Fruit fly (Drosophila melanogaster) whole organism, prepupa: ENCODE measurements around the gene CG13074.

ENCODE experiments used
- Blimp-1 ChIP-seq: fragments of 200-800 bp; sonication (Bioruptor generic); optimal IDR thresholded peaks from 3 replicates; lab custom pipeline; 2017; ENCODE audit warnings: missing biosample characterization, missing genetic modification characterization, mild to moderate bottlenecking, moderate library complexity, missing genetic modification reagents
- CG10669 ChIP-seq: fragments of 200-800 bp; sonication (Bioruptor generic); optimal IDR thresholded peaks from 3 replicates; lab custom pipeline; 2018; ENCODE audit warnings: missing biosample characterization, mild to moderate bottlenecking, missing genetic modification characterization, moderate library complexity
- CG11294 ChIP-seq: fragments of 200-800 bp; sonication (Bioruptor generic); IDR thresholded peaks from 2 replicates; pipeline ENCODE4 v1.3.6; 2022; ENCODE audit warnings: missing biosample characterization, missing genetic modification characterization
- CG11902 ChIP-seq: fragments of 200-800 bp; sonication (Bioruptor generic); optimal IDR thresholded peaks from 3 replicates; lab custom pipeline; 2016; ENCODE audit warnings: missing biosample characterization, missing genetic modification characterization
- CG16779 ChIP-seq: fragments of 200-800 bp; sonication (Bioruptor generic); optimal IDR thresholded peaks from 3 replicates; lab custom pipeline; 2017; ENCODE audit warnings: missing biosample characterization, mild to moderate bottlenecking, missing genetic modification characterization
- CG3032 ChIP-seq: fragments of 200-800 bp; optimal IDR thresholded peaks from 2 replicates; lab custom pipeline; 2019; ENCODE audit warnings: missing biosample characterization, mild to moderate bottlenecking, missing genetic modification characterization, moderate library complexity
- CG31627 ChIP-seq: fragments of 200-800 bp; sonication (Bioruptor generic); optimal IDR thresholded peaks from 3 replicates; lab custom pipeline; 2016; ENCODE audit warnings: missing biosample characterization, missing genetic modification characterization
- CG32006 ChIP-seq: fragments of 200-800 bp; sonication (Bioruptor generic); optimal IDR thresholded peaks from 3 replicates; lab custom pipeline; 2017; ENCODE audit warnings: missing biosample characterization, mild to moderate bottlenecking, missing genetic modification characterization
- CG34406 ChIP-seq: fragments of 200-800 bp; sonication (Bioruptor generic); optimal IDR thresholded peaks from 3 replicates; lab custom pipeline; 2016; ENCODE audit warnings: missing biosample characterization, missing genetic modification characterization
- CG4318 ChIP-seq: fragments of 200-800 bp; sonication (Bioruptor generic); optimal IDR thresholded peaks from 3 replicates; lab custom pipeline; 2017; ENCODE audit warnings: missing biosample characterization, mild to moderate bottlenecking, missing genetic modification characterization
- CG6163 ChIP-seq: fragments of 200-800 bp; sonication (Bioruptor generic); IDR thresholded peaks from 3 replicates; pipeline ENCODE4 v1.3.6; 2022; ENCODE audit warnings: missing biosample characterization, missing genetic modification characterization
- CG6276 ChIP-seq: fragments of 200-800 bp; sonication (Bioruptor generic); optimal IDR thresholded peaks from 2 replicates; lab custom pipeline; 2017; ENCODE audit warnings: missing biosample characterization, mild to moderate bottlenecking, missing genetic modification characterization
- CG6792 ChIP-seq: fragments of 200-800 bp; sonication (Bioruptor generic); optimal IDR thresholded peaks from 3 replicates; lab custom pipeline; 2016; ENCODE audit warnings: missing biosample characterization, missing genetic modification characterization
- CG6808 ChIP-seq: fragments of 200-800 bp; sonication (Bioruptor generic); optimal IDR thresholded peaks from 3 replicates; lab custom pipeline; 2017; ENCODE audit warnings: missing biosample characterization, missing genetic modification characterization, mild to moderate bottlenecking, moderate library complexity, missing genetic modification reagents
- CG6854 ChIP-seq: fragments of 200-800 bp; sonication (Bioruptor generic); optimal IDR thresholded peaks from 2 replicates; lab custom pipeline; 2017; ENCODE audit warnings: missing biosample characterization, mild to moderate bottlenecking, missing genetic modification characterization
- CG7368 ChIP-seq: fragments of 200-800 bp; sonication (Bioruptor generic); optimal IDR thresholded peaks from 3 replicates; lab custom pipeline; 2016; ENCODE audit warnings: missing biosample characterization, missing genetic modification characterization
- CG8119 ChIP-seq: fragments of 200-800 bp; sonication (Bioruptor generic); IDR thresholded peaks from 3 replicates; pipeline ENCODE4 v1.3.6; 2022; ENCODE audit warnings: missing biosample characterization, missing genetic modification characterization
- CG8632 ChIP-seq: fragments of 200-800 bp; sonication (Bioruptor generic); optimal IDR thresholded peaks from 3 replicates; lab custom pipeline; 2016; ENCODE audit warnings: missing biosample characterization, missing genetic modification characterization
- Eip75B ChIP-seq: fragments of 200-800 bp; sonication (Bioruptor generic); optimal IDR thresholded peaks from 3 replicates; lab custom pipeline; 2016; ENCODE audit warnings: missing biosample characterization, missing genetic modification characterization
- Eip78C ChIP-seq: fragments of 200-800 bp; sonication (Bioruptor generic); peaks from one replicate; lab custom pipeline; 2016; ENCODE audit warnings: missing biosample characterization, missing genetic modification characterization
- Ets21C ChIP-seq: fragments of 200-800 bp; sonication (Bioruptor generic); optimal IDR thresholded peaks from 3 replicates; lab custom pipeline; 2016; ENCODE audit warnings: missing biosample characterization, missing genetic modification characterization
- Ets96B ChIP-seq: fragments of 200-800 bp; optimal IDR thresholded peaks from 2 replicates; lab custom pipeline; 2019; ENCODE audit warnings: missing biosample characterization, mild to moderate bottlenecking, missing genetic modification characterization, moderate library complexity
- Hr39 ChIP-seq: fragments of 200-800 bp; sonication (Bioruptor generic); optimal IDR thresholded peaks from 2 replicates; lab custom pipeline; 2016; ENCODE audit warnings: missing biosample characterization, missing genetic modification characterization
- Lpt ChIP-seq: fragments of 200-800 bp; sonication (Bioruptor generic); optimal IDR thresholded peaks from 3 replicates; lab custom pipeline; 2016; ENCODE audit warnings: missing biosample characterization, missing genetic modification characterization
- Met ChIP-seq: fragments of 200-800 bp; sonication (Bioruptor generic); optimal IDR thresholded peaks from 3 replicates; lab custom pipeline; 2016; ENCODE audit warnings: missing biosample characterization, missing genetic modification characterization
- OdsH ChIP-seq: fragments of 200-800 bp; sonication (Bioruptor generic); optimal IDR thresholded peaks from 3 replicates; lab custom pipeline; 2016; ENCODE audit warnings: missing biosample characterization, missing genetic modification characterization
- Smox ChIP-seq: fragments of 200-800 bp; sonication (Bioruptor generic); optimal IDR thresholded peaks from 3 replicates; lab custom pipeline; 2016; ENCODE audit warnings: missing biosample characterization, missing genetic modification characterization
- Sox102F ChIP-seq: fragments of 200-800 bp; sonication (Bioruptor generic); optimal IDR thresholded peaks from 2 replicates; lab custom pipeline; 2016; ENCODE audit warnings: missing biosample characterization, mild to moderate bottlenecking, missing genetic modification characterization
- Sox14 ChIP-seq: fragments of 200-800 bp; sonication (Bioruptor generic); optimal IDR thresholded peaks from 3 replicates; lab custom pipeline; 2016; ENCODE audit warnings: missing biosample characterization, missing genetic modification characterization
- Sox15 ChIP-seq: fragments of 200-800 bp; sonication (Bioruptor generic); optimal IDR thresholded peaks from 3 replicates; lab custom pipeline; 2016; ENCODE audit warnings: missing biosample characterization, missing genetic modification characterization
- cyc ChIP-seq: fragments of 200-800 bp; sonication (Bioruptor generic); optimal IDR thresholded peaks from 3 replicates; lab custom pipeline; 2016; ENCODE audit warnings: missing biosample characterization, missing genetic modification characterization
- dac ChIP-seq: fragments of 200-800 bp; sonication (Bioruptor generic); optimal IDR thresholded peaks from 2 replicates; lab custom pipeline; 2017; ENCODE audit warnings: missing biosample characterization, mild to moderate bottlenecking, missing genetic modification characterization
- dsx ChIP-seq: fragments of 200-800 bp; optimal IDR thresholded peaks from 3 replicates; lab custom pipeline; 2019; ENCODE audit warnings: missing biosample characterization, mild to moderate bottlenecking, missing genetic modification characterization, moderate library complexity; ENCODE audit not compliant: poor library complexity, severe bottlenecking
- esn ChIP-seq: fragments of 200-800 bp; sonication (Bioruptor generic); optimal IDR thresholded peaks from 2 replicates; lab custom pipeline; 2016; ENCODE audit warnings: missing biosample characterization, mild to moderate bottlenecking, missing genetic modification characterization, moderate library complexity
- fd85E ChIP-seq: fragments of 200-800 bp; sonication (Bioruptor generic); optimal IDR thresholded peaks from 3 replicates; lab custom pipeline; 2016; ENCODE audit warnings: missing biosample characterization, missing genetic modification characterization
- fkh ChIP-seq: fragments of 200-800 bp; sonication (Bioruptor generic); optimal IDR thresholded peaks from 3 replicates; lab custom pipeline; 2017; ENCODE audit warnings: missing biosample characterization, mild to moderate bottlenecking, missing genetic modification characterization, moderate library complexity
- lz ChIP-seq: fragments of 200-800 bp; sonication (Bioruptor generic); optimal IDR thresholded peaks from 3 replicates; lab custom pipeline; 2016; ENCODE audit warnings: missing biosample characterization, missing genetic modification characterization
- net ChIP-seq: fragments of 200-800 bp; sonication (Bioruptor generic); optimal IDR thresholded peaks from 3 replicates; lab custom pipeline; 2016; ENCODE audit warnings: missing biosample characterization, missing genetic modification characterization
- salr ChIP-seq, 2 experiments: fragments of 200-800 bp; sonication (Bioruptor generic); optimal IDR thresholded peaks; 3 replicates each; lab custom pipeline; 2016 to 2018; ENCODE audit warnings: missing biosample characterization in 2 of 2, missing genetic modification characterization in 2 of 2, mild to moderate bottlenecking in 1 of 2
- spab ChIP-seq: fragments of 200-800 bp; sonication (Bioruptor generic); optimal IDR thresholded peaks from 2 replicates; lab custom pipeline; 2017; ENCODE audit warnings: missing biosample characterization, mild to moderate bottlenecking, missing genetic modification characterization, missing genetic modification reagents
- svp ChIP-seq: fragments of 200-800 bp; sonication (Bioruptor generic); peaks from one replicate; lab custom pipeline; 2016; ENCODE audit warnings: missing biosample characterization, missing genetic modification characterization
- topi ChIP-seq: fragments of 200-800 bp; sonication (Bioruptor generic); optimal IDR thresholded peaks from 3 replicates; lab custom pipeline; 2016; ENCODE audit warnings: missing biosample characterization, missing genetic modification characterization

Gene CG13074

dm6 chr3L:16060806-16061600 lies 36.3 kb downstream of the CG13074 start (continued):
- TF ChIP-seq Ets96B, result no peak
- no peak for TF ChIP-seq Met
- TF ChIP-seq CG6276, result peak; percentile 54
- TF ChIP-seq Smox (GFP tag; lab: Kevin White, UChicago), result no peak
- TF ChIP-seq CG32006 (GFP tag; lab: Kevin White, UChicago), result no peak
- no peak for TF ChIP-seq CG3032 (tag; lab: Kevin White, UChicago)
- no peak for TF ChIP-seq fkh (GFP tag; lab: Kevin White, UChicago)
- TF ChIP-seq CG8632 (GFP tag; lab: Kevin White, UChicago), result peak; percentile 16
- no peak for TF ChIP-seq CG6808 (GFP tag; lab: Kevin White, UChicago)
- TF ChIP-seq, all 60 proteins: peak for 18

- no peak for TF ChIP-seq Ets21C (GFP tag; lab: Kevin White, UChicago)
- TF ChIP-seq Eip75B, result no peak
- no peak for TF ChIP-seq CG6854 (GFP tag; lab: Kevin White, UChicago)
- TF ChIP-seq esn (GFP tag; lab: Kevin White, UChicago), result no peak
- TF ChIP-seq fd85E (GFP tag; lab: Kevin White, UChicago), result no peak
- peak; percentile 61 for TF ChIP-seq svp (GFP tag; lab: Kevin White, UChicago)
- TF ChIP-seq CG4318 (GFP tag; lab: Kevin White, UChicago), result no peak
- TF ChIP-seq net (GFP tag; lab: Kevin White, UChicago), result peak; percentile 28
- TF ChIP-seq CG32006 (GFP tag; lab: Kevin White, UChicago), result peak; percentile 12
- no peak for TF ChIP-seq Smox (GFP tag; lab: Kevin White, UChicago)
- peak; percentile 62 for TF ChIP-seq fkh (GFP tag; lab: Kevin White, UChicago)
- no peak for TF ChIP-seq Sox15 (GFP tag; lab: Kevin White, UChicago)
- peak; percentile 54 for TF ChIP-seq Eip78C (GFP tag; lab: Kevin White, UChicago)
- TF ChIP-seq CG6276, result peak; percentile 23
- TF ChIP-seq CG11294, result no peak
- TF ChIP-seq salr (GFP tag; optimal IDR thresholded peaks at IDR 0.05; lab: Kevin White, UChicago), result peak in 1 of 2 experiments; percentile 17
Measured at dm6 chr3L:16056101-16056891, 41.0 kb downstream of the CG13074 start.

DNA sequence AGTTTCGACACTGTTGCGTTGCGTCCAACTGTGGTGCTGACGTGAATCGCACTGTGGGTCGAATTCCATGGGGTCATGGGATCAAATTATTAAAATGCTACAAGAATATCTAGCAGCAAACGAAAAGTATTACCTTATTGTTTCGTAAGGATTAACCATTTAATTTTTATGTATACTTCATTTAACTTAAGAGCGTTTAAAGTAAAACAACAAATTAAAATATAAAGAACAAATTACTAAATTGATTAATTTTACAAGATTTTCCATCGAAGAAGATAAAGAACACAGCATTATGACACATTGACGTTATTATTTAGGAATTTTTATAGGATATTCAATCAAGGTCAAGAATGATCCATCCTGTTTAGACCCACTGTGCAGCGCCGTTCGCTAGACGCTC lies 43.2 kb downstream of the CG13074 start:
- TF ChIP-seq Eip75B (no peak), dac (GFP tag; lab: Kevin White, UChicago) (no peak), Blimp-1 (GFP tag; lab: Kevin White, UChicago) (no peak), Eip78C (GFP tag; lab: Kevin White, UChicago) (peak; percentile 71), Sox102F (GFP tag; lab: Kevin White, UChicago) (no peak), CG6163 (GFP tag; lab: Robert Waterston, UW) (no peak), topi (GFP tag; lab: Kevin White, UChicago) (peak; percentile 12), CG6808 (GFP tag; lab: Kevin White, UChicago) (no peak), esn (GFP tag; lab: Kevin White, UChicago) (peak; percentile 44), CG32006 (GFP tag; lab: Kevin White, UChicago) (peak; percentile 66), Sox14 (GFP tag; lab: Kevin White, UChicago) (peak; percentile 24), CG34406 (GFP tag; lab: Kevin White, UChicago) (peak; percentile 12), net (GFP tag; lab: Kevin White, UChicago) (peak; percentile 49), Ets96B (peak; percentile 6), Smox (GFP tag; lab: Kevin White, UChicago) (no peak), CG31627 (GFP tag; lab: Kevin White, UChicago) (peak; percentile 23), OdsH (GFP tag; lab: Kevin White, UChicago) (peak; percentile 40), Hr39 (GFP tag; lab: Kevin White, UChicago) (peak; percentile 16), CG7368 (no peak), fkh (GFP tag; lab: Kevin White, UChicago) (no peak), cyc (no peak), CG3032 (tag; lab: Kevin White, UChicago) (no peak), CG16779 (tag; lab: Kevin White, UChicago) (no peak), Met (peak; percentile 11), CG11902 (GFP tag; lab: Kevin White, UChicago) (no peak), CG6792 (GFP tag; lab: Kevin White, UChicago) (no peak), lz (GFP tag; lab: Kevin White, UChicago) (peak; percentile 4), spab (no peak), CG8119 (GFP tag; lab: Robert Waterston, UW) (peak; percentile 71; the same call in 2 of the 3 replicates), CG10669 (no peak), Lpt (GFP tag; lab: Kevin White, UChicago) (peak; percentile 1), dsx (GFP tag; lab: Kevin White, UChicago) (no peak)
